Fruit fly (Drosophila melanogaster) whole organism, embryonic: ENCODE measurements around the gene Ythdc1.

ENCODE experiments used
- CG10274 ChIP-seq: fragments of 200-800 bp; sonication (Bioruptor generic); optimal IDR thresholded peaks from 3 replicates; lab custom pipeline; 2017; ENCODE audit warnings: missing biosample characterization, mild to moderate bottlenecking, missing genetic modification characterization
- CG14014 ChIP-seq: fragments of 200-800 bp; sonication (Bioruptor generic); IDR thresholded peaks from 2 replicates; pipeline ENCODE4 v1.3.6; 2022; ENCODE audit warnings: missing biosample characterization, missing genetic modification characterization
- Ptx1 ChIP-seq: fragments of 200-800 bp; sonication (Bioruptor generic); IDR thresholded peaks from 2 replicates; pipeline ENCODE4 v1.3.6; 2022; ENCODE audit warnings: missing biosample characterization, missing genetic modification characterization
- Sox102F ChIP-seq: fragments of 200-800 bp; sonication (Bioruptor generic); optimal IDR thresholded peaks from 2 replicates; lab custom pipeline; 2018; ENCODE audit warnings: missing biosample characterization, mild to moderate bottlenecking, missing genetic modification characterization, moderate library complexity
- trh ChIP-seq: fragments of 200-800 bp; sonication (Bioruptor generic); optimal IDR thresholded peaks from 2 replicates; lab custom pipeline; 2016; ENCODE audit warnings: missing biosample characterization, missing genetic modification characterization

DNA sequence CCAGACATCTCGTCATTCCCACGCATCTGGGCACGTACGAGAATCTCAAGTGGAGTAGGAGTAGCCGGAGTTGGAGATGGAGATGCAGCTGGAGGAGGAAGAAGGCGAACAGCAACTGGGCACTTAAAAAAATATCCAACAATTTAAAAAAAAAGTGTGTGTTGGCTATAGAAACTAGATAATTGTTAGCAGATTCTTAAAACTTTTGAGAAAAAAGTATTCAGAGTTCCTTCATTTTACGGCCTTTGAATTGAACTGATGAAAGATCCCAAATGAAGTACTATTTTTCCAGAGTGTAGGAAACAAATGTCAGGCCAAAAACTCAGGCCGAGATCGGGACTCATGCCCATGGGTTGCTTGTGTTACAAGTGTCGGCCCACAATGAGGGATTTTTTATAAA, 17.9 kb upstream of the Ythdc1 start:
- no peak for TF ChIP-seq Ptx1 (GFP tag; lab: Robert Waterston, UW)
- TF ChIP-seq Sox102F: no peak
- no peak for TF ChIP-seq CG10274 (GFP tag; lab: Kevin White, UChicago)
- TF ChIP-seq CG14014 (GFP tag; lab: Robert Waterston, UW): no peak
- TF ChIP-seq trh: no peak
